Fruit fly (Drosophila melanogaster): ENCODE results near the gene CG32486.

CG32486 gene

dm6 chr3L:3045256-3045743 lies 25.3 kb downstream of the CG32486 start (continued):
- no peak for TF ChIP-seq pzg (GFP tag; optimal IDR thresholded peaks at IDR 0.05)
- no peak for TF ChIP-seq CG6813 (GFP tag; optimal IDR thresholded peaks at IDR 0.05)
- TF ChIP-seq Antp (GFP tag; optimal IDR thresholded peaks at IDR 0.05) = no peak
- peak; percentile 44 for TF ChIP-seq CG17385 (GFP tag; optimal IDR thresholded peaks at IDR 0.05)
- TF ChIP-seq D19A (tag; optimal IDR thresholded peaks at IDR 0.05) = peak; percentile 31
- TF ChIP-seq CG2116 (GFP tag; optimal IDR thresholded peaks at IDR 0.05) = no peak
- peak; percentile 24 for TF ChIP-seq CG6254 (GFP tag; optimal IDR thresholded peaks at IDR 0.05)
- TF ChIP-seq CG13775 (GFP tag; optimal IDR thresholded peaks at IDR 0.05) = peak; percentile 17
- no peak for TF ChIP-seq Dp (GFP tag; optimal IDR thresholded peaks at IDR 0.05)
- no peak for TF ChIP-seq CG13624 (GFP tag; optimal IDR thresholded peaks at IDR 0.05)
- TF ChIP-seq dysf (GFP tag; IDR thresholded peaks at IDR 0.05) = peak; percentile 53; the same call in 1 of the 3 replicates
- no peak for TF ChIP-seq D (optimal IDR thresholded peaks at IDR 0.05)
- no peak for TF ChIP-seq D (GFP tag; optimal IDR thresholded peaks at IDR 0.05)
- peak; percentile 13 for TF ChIP-seq CG1603 (tag; optimal IDR thresholded peaks at IDR 0.05)
- TF ChIP-seq CG8924 (tag; optimal IDR thresholded peaks at IDR 0.05) = peak; percentile 52
- peak; percentile 29; the same call in 1 of the 2 replicates for TF ChIP-seq stc (GFP tag; IDR thresholded peaks at IDR 0.05)
- TF ChIP-seq CG7963 (GFP tag; IDR thresholded peaks at IDR 0.05; ENCODE audit: partially characterized antibody) = no peak
- TF ChIP-seq CG4424 (GFP tag; optimal IDR thresholded peaks at IDR 0.05) = peak; percentile 13
- TF ChIP-seq CG1024 (GFP tag; IDR thresholded peaks at IDR 0.05) = no peak
- TF ChIP-seq ken (GFP tag; IDR thresholded peaks at IDR 0.05) = 0 out of 3 replicates have a peak, but pooled peaks have one; percentile 12
- no peak for TF ChIP-seq C15 (GFP tag; IDR thresholded peaks at IDR 0.05)
- peak; percentile 7 for TF ChIP-seq Dek (tag; optimal IDR thresholded peaks at IDR 0.05)
- TF ChIP-seq CG18599 (GFP tag; optimal IDR thresholded peaks at IDR 0.05) = peak; percentile 8
- peak; percentile 27; the same call in 1 of the 2 replicates for TF ChIP-seq CG14441 (GFP tag; IDR thresholded peaks at IDR 0.05)
- TF ChIP-seq Mad (GFP tag; optimal IDR thresholded peaks at IDR 0.05) = no peak
- TF ChIP-seq vvl (GFP tag; IDR thresholded peaks at IDR 0.05) = peak; percentile 56; the same call in 1 of the 2 replicates
- TF ChIP-seq ham (GFP tag; IDR thresholded peaks at IDR 0.05) = no peak
- peak in 1 of 2 experiments; percentile 3 for TF ChIP-seq Pdp1 (GFP tag; optimal IDR thresholded peaks at IDR 0.05)
- TF ChIP-seq slou (GFP tag; optimal IDR thresholded peaks at IDR 0.05) = no peak
- TF ChIP-seq gcm2 (GFP tag; optimal IDR thresholded peaks at IDR 0.05) = no peak
- peak; percentile 43 for TF ChIP-seq CG9727 (GFP tag; optimal IDR thresholded peaks at IDR 0.05)
- no peak for TF ChIP-seq CG31388 (GFP tag; optimal IDR thresholded peaks at IDR 0.05)
- peak; percentile 63 for TF ChIP-seq dmrt99B (tag; optimal IDR thresholded peaks at IDR 0.05)
- peak; percentile 57 for TF ChIP-seq CG15269 (tag; optimal IDR thresholded peaks at IDR 0.05)
- TF ChIP-seq CG10209 (GFP tag; optimal IDR thresholded peaks at IDR 0.05) = peak; percentile 68
- TF ChIP-seq CG14710 (tag; optimal IDR thresholded peaks at IDR 0.05) = peak; percentile 25
- peak; percentile 38 for TF ChIP-seq Blimp-1 (GFP tag; optimal IDR thresholded peaks at IDR 0.05)
- TF ChIP-seq crp (GFP tag; optimal IDR thresholded peaks at IDR 0.05) = no peak
- no peak for TF ChIP-seq CG9817 (tag; optimal IDR thresholded peaks at IDR 0.05)
- peak; percentile 13 for TF ChIP-seq NfI (GFP tag; optimal IDR thresholded peaks at IDR 0.05)
- no peak for TF ChIP-seq bbx (GFP tag; IDR thresholded peaks at IDR 0.05; ENCODE audit: partially characterized antibody)
- peak in 1 of 2 experiments; percentile 69 for TF ChIP-seq Hr51 (GFP tag; optimal IDR thresholded peaks at IDR 0.05)
- peak; percentile 52 for TF ChIP-seq az2 (GFP tag; optimal IDR thresholded peaks at IDR 0.05)
- TF ChIP-seq fd64A (GFP tag; optimal IDR thresholded peaks at IDR 0.05) = no peak
- peak; percentile 32 for TF ChIP-seq CG10267 (tag; optimal IDR thresholded peaks at IDR 0.05)
- TF ChIP-seq Rx (GFP tag; IDR thresholded peaks at IDR 0.05) = 0 out of 2 replicates have a peak, but pooled peaks have one; percentile 4
- peak; percentile 70 for TF ChIP-seq CG11696 (GFP tag; IDR thresholded peaks at IDR 0.05)
- 0 out of 2 replicates have a peak, but pooled peaks have one; percentile 15 for TF ChIP-seq ttk (GFP tag; IDR thresholded peaks at IDR 0.05)
- TF ChIP-seq CG32767 (GFP tag; IDR thresholded peaks at IDR 0.05) = no peak

All from whole organism, embryonic.